Fruit fly (Drosophila melanogaster): ENCODE measurements around the gene ru.

Gene ru

dm6 chr3L:1370099-1370678 is at the start of gene ru:
Gene ru (plus strand): TSS chr3L:1370628.
- TF ChIP-seq ttk (optimal IDR thresholded peaks at IDR 0.05) (no peak), Myc (optimal IDR thresholded peaks at IDR 0.05) (no peak), h (optimal IDR thresholded peaks at IDR 0.05) (no peak), Sin3A (optimal IDR thresholded peaks at IDR 0.05) (no peak), insv (optimal IDR thresholded peaks at IDR 0.05) (no peak), psq (optimal IDR thresholded peaks at IDR 0.05) (no peak)

dm6 chr3L:1320931-1321556 is 49.4 kb upstream of the ru start:
- TF ChIP-seq ttk (optimal IDR thresholded peaks at IDR 0.05) (no peak), Myc (optimal IDR thresholded peaks at IDR 0.05) (no peak), insv (optimal IDR thresholded peaks at IDR 0.05) (no peak)

dm6 chr3L:1322159-1322558 is 48.3 kb upstream of the ru start:
- TF ChIP-seq ttk (optimal IDR thresholded peaks at IDR 0.05) (no peak), Myc (optimal IDR thresholded peaks at IDR 0.05) (no peak), psq (optimal IDR thresholded peaks at IDR 0.05) (no peak), h (optimal IDR thresholded peaks at IDR 0.05) (no peak), insv (optimal IDR thresholded peaks at IDR 0.05) (no peak), Sin3A (optimal IDR thresholded peaks at IDR 0.05) (no peak)

dm6 chr3L:1322706-1323105 is 47.7 kb upstream of the ru start, which contains the start of gene CG9184:
Gene CG9184 (minus strand): TSS chr3L:1322806.
- TF ChIP-seq Myc (optimal IDR thresholded peaks at IDR 0.05) (no peak), h (optimal IDR thresholded peaks at IDR 0.05) (no peak), ttk (optimal IDR thresholded peaks at IDR 0.05) (no peak), psq (optimal IDR thresholded peaks at IDR 0.05) (no peak), insv (optimal IDR thresholded peaks at IDR 0.05) (no peak), Sin3A (optimal IDR thresholded peaks at IDR 0.05) (no peak)

dm6 chr3L:1323136-1323535 is 47.3 kb upstream of the ru start:
- TF ChIP-seq psq (optimal IDR thresholded peaks at IDR 0.05) (no peak), Myc (optimal IDR thresholded peaks at IDR 0.05) (no peak), h (optimal IDR thresholded peaks at IDR 0.05) (no peak), ttk (optimal IDR thresholded peaks at IDR 0.05) (no peak), Sin3A (optimal IDR thresholded peaks at IDR 0.05) (no peak), insv (optimal IDR thresholded peaks at IDR 0.05) (no peak)

dm6 chr3L:1324818-1325625 is 45.4 kb upstream of the ru start:
- TF ChIP-seq ttk (optimal IDR thresholded peaks at IDR 0.05) (no peak), psq (optimal IDR thresholded peaks at IDR 0.05) (no peak), insv (optimal IDR thresholded peaks at IDR 0.05) (no peak), Sin3A (optimal IDR thresholded peaks at IDR 0.05) (no peak), Myc (optimal IDR thresholded peaks at IDR 0.05) (no peak), h (optimal IDR thresholded peaks at IDR 0.05) (no peak)

- TF ChIP-seq Myc (optimal IDR thresholded peaks at IDR 0.05) = no peak
Measured at dm6 chr3L:1325626-1325937, 44.8 kb upstream of the ru start.

- TF ChIP-seq Sin3A (optimal IDR thresholded peaks at IDR 0.05) = no peak
- TF ChIP-seq psq (optimal IDR thresholded peaks at IDR 0.05) = peak; percentile 70
Measured at dm6 chr3L:1329724-1330123, 40.7 kb upstream of the ru start, which contains the start of gene ND-ACP. Gene ND-ACP (plus strand): TSS chr3L:1329949.

dm6 chr3L:1330420-1330819 is 40.0 kb upstream of the ru start:
- TF ChIP-seq insv (optimal IDR thresholded peaks at IDR 0.05) (no peak), ttk (optimal IDR thresholded peaks at IDR 0.05) (no peak), Myc (optimal IDR thresholded peaks at IDR 0.05) (no peak), h (optimal IDR thresholded peaks at IDR 0.05) (no peak), Sin3A (optimal IDR thresholded peaks at IDR 0.05) (no peak), psq (optimal IDR thresholded peaks at IDR 0.05) (no peak)

- TF ChIP-seq psq (optimal IDR thresholded peaks at IDR 0.05) (no peak), Myc (optimal IDR thresholded peaks at IDR 0.05) (no peak), h (optimal IDR thresholded peaks at IDR 0.05) (no peak), ttk (optimal IDR thresholded peaks at IDR 0.05) (no peak), insv (optimal IDR thresholded peaks at IDR 0.05) (no peak), Sin3A (optimal IDR thresholded peaks at IDR 0.05) (no peak)
Measured at dm6 chr3L:1331542-1331941, 38.9 kb upstream of the ru start, which contains the start of gene msd1. Gene msd1 (plus strand): TSS chr3L:1331744.

- TF ChIP-seq Sin3A (optimal IDR thresholded peaks at IDR 0.05) = no peak
- no peak for TF ChIP-seq psq (optimal IDR thresholded peaks at IDR 0.05)
- TF ChIP-seq Myc (optimal IDR thresholded peaks at IDR 0.05) = no peak
- no peak for TF ChIP-seq insv (optimal IDR thresholded peaks at IDR 0.05)
- TF ChIP-seq h (optimal IDR thresholded peaks at IDR 0.05) = no peak
- no peak for TF ChIP-seq ttk (optimal IDR thresholded peaks at IDR 0.05)
Measured at dm6 chr3L:1332973-1333372, 37.5 kb upstream of the ru start, which contains the start of gene msd5. Gene msd5 (minus strand): TSS chr3L:1333146.

- TF ChIP-seq h (optimal IDR thresholded peaks at IDR 0.05) (no peak), psq (optimal IDR thresholded peaks at IDR 0.05) (no peak), Myc (optimal IDR thresholded peaks at IDR 0.05) (no peak), Sin3A (optimal IDR thresholded peaks at IDR 0.05) (no peak), insv (optimal IDR thresholded peaks at IDR 0.05) (no peak), ttk (optimal IDR thresholded peaks at IDR 0.05) (no peak)
Measured at dm6 chr3L:1334571-1335427, 35.6 kb upstream of the ru start, which contains the start of the genes Hmbs and CG2211. Gene Hmbs (plus strand): TSS chr3L:1334889. Gene CG2211 (minus strand): TSS chr3L:1335359.

Data from Kc167 (cell line).